Fruit fly (Drosophila melanogaster): ENCODE results near the gene Ugt37B1.

The Ugt37B1 gene

dm6 chr2L:6241037-6241436 is 16.2 kb downstream of the Ugt37B1 start:
- TF ChIP-seq acj6 (GFP tag; optimal IDR thresholded peaks at IDR 0.05), result no peak
- TF ChIP-seq fd59A (GFP tag; optimal IDR thresholded peaks at IDR 0.05), result no peak
- no peak for TF ChIP-seq Eip78C (GFP tag)
- TF ChIP-seq Smox (GFP tag; optimal IDR thresholded peaks at IDR 0.05), result no peak
- no peak for TF ChIP-seq Eip93F (GFP tag; optimal IDR thresholded peaks at IDR 0.05)
- TF ChIP-seq dac (GFP tag; optimal IDR thresholded peaks at IDR 0.05), result no peak
- no peak for TF ChIP-seq CG11294 (GFP tag; IDR thresholded peaks at IDR 0.05)

dm6 chr2L:6242026-6242425 is 17.2 kb downstream of the Ugt37B1 start:
- TF ChIP-seq CG6854 (GFP tag; optimal IDR thresholded peaks at IDR 0.05) (no peak), CG6792 (GFP tag; optimal IDR thresholded peaks at IDR 0.05) (no peak), acj6 (GFP tag; optimal IDR thresholded peaks at IDR 0.05) (no peak), Smox (GFP tag; optimal IDR thresholded peaks at IDR 0.05) (no peak), Lpt (GFP tag; optimal IDR thresholded peaks at IDR 0.05) (no peak), Sox102F (GFP tag; optimal IDR thresholded peaks at IDR 0.05) (no peak), vri (GFP tag; optimal IDR thresholded peaks at IDR 0.05) (no peak), CG3919 (GFP tag; optimal IDR thresholded peaks at IDR 0.05) (no peak), fd85E (GFP tag; optimal IDR thresholded peaks at IDR 0.05) (no peak), Hr38 (GFP tag; optimal IDR thresholded peaks at IDR 0.05) (no peak), CG6808 (GFP tag; optimal IDR thresholded peaks at IDR 0.05) (no peak), Hr4 (GFP tag; optimal IDR thresholded peaks at IDR 0.05) (no peak), ss (GFP tag; optimal IDR thresholded peaks at IDR 0.05) (no peak), Ets96B (tag; optimal IDR thresholded peaks at IDR 0.05) (no peak)

- TF ChIP-seq CG8632 (GFP tag; optimal IDR thresholded peaks at IDR 0.05) (no peak), Eip78C (GFP tag) (no peak), net (GFP tag; optimal IDR thresholded peaks at IDR 0.05) (no peak), fkh (GFP tag; optimal IDR thresholded peaks at IDR 0.05) (no peak), salr (GFP tag; optimal IDR thresholded peaks at IDR 0.05) (no peak), eg (GFP tag; IDR thresholded peaks at IDR 0.05) (no peak), spab (GFP tag; optimal IDR thresholded peaks at IDR 0.05) (no peak), CG10669 (GFP tag; optimal IDR thresholded peaks at IDR 0.05) (no peak)
Measured at dm6 chr2L:6249421-6249820, 24.6 kb downstream of the Ugt37B1 start.

- TF ChIP-seq svp (GFP tag), result peak; percentile 73
- no peak for TF ChIP-seq CG3919 (GFP tag; optimal IDR thresholded peaks at IDR 0.05)
- no peak for TF ChIP-seq CG16779 (tag; optimal IDR thresholded peaks at IDR 0.05)
- no peak for TF ChIP-seq esn (GFP tag; optimal IDR thresholded peaks at IDR 0.05)
- TF ChIP-seq dsx (GFP tag; optimal IDR thresholded peaks at IDR 0.05; ENCODE audit: poor library complexity, severe bottlenecking), result peak; percentile 99
- peak; percentile 54 for TF ChIP-seq CG6276 (GFP tag; optimal IDR thresholded peaks at IDR 0.05)
- no peak for TF ChIP-seq lz (GFP tag; optimal IDR thresholded peaks at IDR 0.05)
- no peak; the same call in 2 of the 3 replicates for TF ChIP-seq CG6163 (GFP tag; IDR thresholded peaks at IDR 0.05)
- TF ChIP-seq CG8119 (GFP tag; IDR thresholded peaks at IDR 0.05), result no peak
- TF ChIP-seq CG8632 (GFP tag; optimal IDR thresholded peaks at IDR 0.05), result no peak
- TF ChIP-seq CG31627 (GFP tag; optimal IDR thresholded peaks at IDR 0.05), result no peak
- TF ChIP-seq CG8319 (GFP tag; optimal IDR thresholded peaks at IDR 0.05), result no peak
- TF ChIP-seq CG15336 (GFP tag; IDR thresholded peaks at IDR 0.05), result 0 out of 2 replicates have a peak, but pooled peaks have one; percentile 29
- TF ChIP-seq salr (GFP tag; optimal IDR thresholded peaks at IDR 0.05), result peak in 1 of 2 experiments; percentile 46
- TF ChIP-seq fkh (GFP tag; optimal IDR thresholded peaks at IDR 0.05), result peak; percentile 73
- no peak for TF ChIP-seq Ets96B (tag; optimal IDR thresholded peaks at IDR 0.05)
- no peak for TF ChIP-seq CG34406 (GFP tag; optimal IDR thresholded peaks at IDR 0.05)
- peak; percentile 12 for TF ChIP-seq fd59A (GFP tag; optimal IDR thresholded peaks at IDR 0.05)
- TF ChIP-seq CG10631 (GFP tag; optimal IDR thresholded peaks at IDR 0.05), result no peak
- no peak for TF ChIP-seq acj6 (GFP tag; optimal IDR thresholded peaks at IDR 0.05)
- TF ChIP-seq eg (GFP tag; IDR thresholded peaks at IDR 0.05), result peak; percentile 45; the same call in 2 of the 3 replicates
- no peak for TF ChIP-seq CG32006 (GFP tag; optimal IDR thresholded peaks at IDR 0.05)
- TF ChIP-seq CG6808 (GFP tag; optimal IDR thresholded peaks at IDR 0.05), result no peak
- TF ChIP-seq net (GFP tag; optimal IDR thresholded peaks at IDR 0.05), result no peak
- TF ChIP-seq Ets21C (GFP tag; optimal IDR thresholded peaks at IDR 0.05), result no peak
- TF ChIP-seq CG7368 (GFP tag; optimal IDR thresholded peaks at IDR 0.05), result no peak
- TF ChIP-seq Eip78C (GFP tag), result peak; percentile 65
- TF ChIP-seq achi (GFP tag; optimal IDR thresholded peaks at IDR 0.05), result no peak
- no peak for TF ChIP-seq Smox (GFP tag; optimal IDR thresholded peaks at IDR 0.05)
- TF ChIP-seq Gug (GFP tag; IDR thresholded peaks at IDR 0.05), result no peak
- TF ChIP-seq ss (GFP tag; optimal IDR thresholded peaks at IDR 0.05), result peak in 1 of 2 experiments; percentile 14
Measured at dm6 chr2L:6252258-6253004, 27.6 kb downstream of the Ugt37B1 start.
